Worm (Caenorhabditis elegans) whole organism, mixed stage, embryonic: Measurements from ENCODE around the gene smoc-1.

ENCODE experiments used
- M03D4.4 ChIP-seq: sonication (generic microtip); optimal IDR thresholded peaks from 2 replicates; lab custom pipeline; 2017; ENCODE audit warnings: mild to moderate bottlenecking, missing genetic modification characterization, missing compliant biosample characterization
- bed-3 ChIP-seq: fragments of 200-800 bp; sonication (Bioruptor generic); optimal IDR thresholded peaks from 3 replicates; lab custom pipeline; 2018; ENCODE audit warnings: mild to moderate bottlenecking, missing genetic modification characterization, moderate library complexity, missing compliant biosample characterization
- blmp-1 ChIP-seq: fragments of 150-350 bp; optimal IDR thresholded peaks from 2 replicates; lab custom pipeline; 2014; ENCODE audit warnings: missing biosample characterization, missing genetic modification characterization
- ceh-39 ChIP-seq: fragments of 150-350 bp; optimal IDR thresholded peaks from 2 replicates; lab custom pipeline; 2014; ENCODE audit warnings: missing biosample characterization, missing genetic modification characterization
- ceh-43 ChIP-seq: fragments of 200-800 bp; sonication (Bioruptor generic); optimal IDR thresholded peaks from 2 replicates; lab custom pipeline; 2018; ENCODE audit warnings: mild to moderate bottlenecking, missing genetic modification characterization, moderate library complexity, missing compliant biosample characterization
- ceh-83 ChIP-seq: fragments of 200-800 bp; sonication (Bioruptor generic); optimal IDR thresholded peaks from 2 replicates; lab custom pipeline; 2018; ENCODE audit warnings: mild to moderate bottlenecking, missing genetic modification characterization, missing compliant biosample characterization
- ces-1 ChIP-seq: fragments of 150-350 bp; optimal IDR thresholded peaks from 2 replicates; lab custom pipeline; 2014; ENCODE audit warnings: missing biosample characterization, missing genetic modification reagents, missing genetic modification characterization
- cnd-1 ChIP-seq: fragments of 200-800 bp; sonication (Bioruptor generic); optimal IDR thresholded peaks from 2 replicates; lab custom pipeline; 2018; ENCODE audit warnings: mild to moderate bottlenecking, missing genetic modification characterization, missing compliant biosample characterization
- drap-1 ChIP-seq: fragments of 200-800 bp; sonication (Bioruptor generic); optimal IDR thresholded peaks from 3 replicates; lab custom pipeline; 2018; ENCODE audit warnings: mild to moderate bottlenecking, missing genetic modification characterization, missing compliant biosample characterization
- elt-3 ChIP-seq: fragments of 150-350 bp; optimal IDR thresholded peaks from 2 replicates; lab custom pipeline; 2014; ENCODE audit warnings: missing biosample characterization, missing genetic modification characterization
- ham-2 ChIP-seq: fragments of 200-800 bp; sonication (Bioruptor generic); optimal IDR thresholded peaks from 2 replicates; lab custom pipeline; 2018; ENCODE audit warnings: mild to moderate bottlenecking, missing genetic modification characterization, missing compliant biosample characterization
- hlh-1 ChIP-seq: fragments of 150-350 bp; optimal IDR thresholded peaks from 2 replicates; lab custom pipeline; 2014; ENCODE audit warnings: missing biosample characterization, missing genetic modification reagents, missing genetic modification characterization
- lin-13 ChIP-seq: fragments of 150-350 bp; optimal IDR thresholded peaks from 2 replicates; lab custom pipeline; 2014; ENCODE audit warnings: missing biosample characterization, missing genetic modification characterization
- lin-32 ChIP-seq: fragments of 200-800 bp; sonication (Bioruptor generic); optimal IDR thresholded peaks from 2 replicates; lab custom pipeline; 2018; ENCODE audit warnings: mild to moderate bottlenecking, missing genetic modification characterization, missing compliant biosample characterization
- lsy-2 ChIP-seq: fragments of 150-350 bp; optimal IDR thresholded peaks from 2 replicates; lab custom pipeline; 2014; ENCODE audit warnings: missing biosample characterization, missing genetic modification characterization
- mab-5 ChIP-seq: fragments of 150-350 bp; optimal IDR thresholded peaks from 2 replicates; lab custom pipeline; 2014; ENCODE audit warnings: missing biosample characterization, missing genetic modification characterization
- nhr-12 ChIP-seq: fragments of 150-350 bp; optimal IDR thresholded peaks from 2 replicates; lab custom pipeline; 2014; ENCODE audit warnings: missing biosample characterization, missing genetic modification characterization
- nhr-2 ChIP-seq: fragments of 150-350 bp; optimal IDR thresholded peaks from 2 replicates; lab custom pipeline; 2014; ENCODE audit warnings: missing biosample characterization, missing genetic modification characterization
- nhr-237 ChIP-seq: fragments of 150-350 bp; optimal IDR thresholded peaks from 2 replicates; lab custom pipeline; 2014; ENCODE audit warnings: missing biosample characterization, missing genetic modification characterization
- nhr-28 ChIP-seq: fragments of 150-350 bp; optimal IDR thresholded peaks from 2 replicates; lab custom pipeline; 2014; ENCODE audit warnings: missing biosample characterization, missing genetic modification characterization
- nhr-76 ChIP-seq: sonication (generic microtip); optimal IDR thresholded peaks from 2 replicates; lab custom pipeline; 2017; ENCODE audit warnings: missing biosample characterization, missing genetic modification characterization
- pha-4 ChIP-seq: fragments of 150-350 bp; optimal IDR thresholded peaks from 2 replicates; lab custom pipeline; 2018; ENCODE audit warnings: missing biosample characterization, missing genetic modification reagents, missing genetic modification characterization
- sem-2 ChIP-seq: fragments of 200-800 bp; sonication (Bioruptor generic); optimal IDR thresholded peaks from 2 replicates; lab custom pipeline; 2018; ENCODE audit warnings: mild to moderate bottlenecking, missing genetic modification characterization, missing compliant biosample characterization
- snpc-4 ChIP-seq: fragments of 150-350 bp; optimal IDR thresholded peaks from 2 replicates; lab custom pipeline; 2014; ENCODE audit warnings: missing biosample characterization, missing genetic modification characterization
- sptf-1 ChIP-seq: sonication (generic microtip); optimal IDR thresholded peaks from 2 replicates; lab custom pipeline; 2017; ENCODE audit warnings: mild to moderate bottlenecking, missing genetic modification characterization, moderate library complexity, missing compliant biosample characterization
- tbx-8 ChIP-seq: fragments of 200-800 bp; sonication (Bioruptor generic); optimal IDR thresholded peaks from 2 replicates; lab custom pipeline; 2018; ENCODE audit warnings: mild to moderate bottlenecking, missing genetic modification characterization, moderate library complexity, missing compliant biosample characterization
- unc-120 ChIP-seq: sonication (generic microtip); optimal IDR thresholded peaks from 2 replicates; lab custom pipeline; 2017; ENCODE audit warnings: missing genetic modification characterization, missing compliant biosample characterization; ENCODE audit not compliant: poor library complexity, severe bottlenecking
- unc-39 ChIP-seq: fragments of 150-350 bp; optimal IDR thresholded peaks from 2 replicates; lab custom pipeline; 2014; ENCODE audit warnings: missing biosample characterization, missing genetic modification characterization
- unc-62 ChIP-seq: fragments of 150-350 bp; optimal IDR thresholded peaks from 2 replicates; lab custom pipeline; 2014; ENCODE audit warnings: missing biosample characterization, missing genetic modification reagents, missing genetic modification characterization
- zip-8 ChIP-seq: fragments of 150-350 bp; optimal IDR thresholded peaks from 2 replicates; lab custom pipeline; 2014; ENCODE audit warnings: missing biosample characterization, missing genetic modification characterization
- ztf-11 ChIP-seq: fragments of 150-350 bp; optimal IDR thresholded peaks from 2 replicates; lab custom pipeline; 2014; ENCODE audit warnings: missing biosample characterization, missing genetic modification characterization

Gene smoc-1

DNA sequence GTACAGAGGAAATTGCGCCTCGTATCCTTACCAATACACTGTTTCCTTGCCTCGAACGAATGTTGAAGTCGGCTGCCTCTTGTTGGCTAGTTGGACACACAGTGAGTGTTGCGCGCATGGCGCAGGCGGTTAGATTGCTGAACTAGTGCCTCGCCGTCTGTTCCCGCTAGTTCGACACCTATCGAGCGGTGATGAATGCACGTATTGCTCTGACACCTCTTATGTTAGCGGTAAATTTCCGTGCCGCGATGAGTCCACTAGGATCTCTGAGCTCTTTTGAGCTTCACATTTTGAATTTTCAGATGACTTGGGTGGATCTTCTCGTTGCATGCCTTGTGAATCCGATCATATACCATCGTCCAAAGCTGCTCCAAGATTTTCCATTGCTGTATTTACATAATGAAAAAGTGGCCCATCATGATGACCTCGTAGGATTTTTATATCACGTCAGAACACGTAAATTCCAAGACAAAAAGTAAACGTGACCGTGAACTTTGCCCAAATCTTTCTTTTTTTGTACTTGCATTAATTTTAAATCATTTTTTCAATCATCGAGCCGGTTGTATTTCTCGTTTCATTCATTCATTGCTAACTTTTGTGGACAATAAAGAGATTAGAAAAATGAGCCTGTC, 25.5 kb downstream of the smoc-1 start, which contains the start of gene F55A11.11 (continued):
- TF ChIP-seq unc-62 (peak; percentile 73), sem-2 (GFP tag; lab: Kevin White, UChicago) (peak; percentile 94), nhr-237 (tag; lab: Kevin White, UChicago) (peak; percentile 41), ceh-39 (tag; lab: Kevin White, UChicago) (peak; percentile 28), lin-32 (GFP tag; lab: Kevin White, UChicago) (peak; percentile 96), elt-3 (tag; lab: Kevin White, UChicago) (no peak), sptf-1 (tag; lab: Kevin White, UChicago) (peak; percentile 98), nhr-2 (tag; lab: Kevin White, UChicago) (no peak), drap-1 (GFP tag; lab: Kevin White, UChicago) (peak; percentile 99), ztf-11 (tag; lab: Kevin White, UChicago) (peak; percentile 60), lsy-2 (tag; lab: Kevin White, UChicago) (peak; percentile 28), nhr-12 (tag; lab: Kevin White, UChicago) (peak; percentile 85)

ce11 chrV:11787258-11787657, 29.8 kb downstream of the smoc-1 start, which contains the start of gene F55A11.7:
F55A11.7 (minus strand) TSS chrV:11787443.
- TF ChIP-seq blmp-1 (no peak), sptf-1 (tag; lab: Kevin White, UChicago) (no peak), snpc-4 (tag; lab: Kevin White, UChicago) (no peak), unc-120 (tag; lab: Kevin White, UChicago) (no peak), ceh-39 (tag; lab: Kevin White, UChicago) (no peak), drap-1 (GFP tag; lab: Kevin White, UChicago) (no peak)
- TF ChIP-seq, all 35 proteins: peak for 0

- no peak for TF ChIP-seq lin-13 (tag; lab: Kevin White, UChicago)
- TF ChIP-seq M03D4.4 (tag; lab: Kevin White, UChicago), result no peak
- no peak for TF ChIP-seq ham-2 (GFP tag; lab: Kevin White, UChicago)
- no peak for TF ChIP-seq sem-2 (GFP tag; lab: Kevin White, UChicago)
- TF ChIP-seq tbx-8 (GFP tag; lab: Kevin White, UChicago), result no peak
- TF ChIP-seq snpc-4 (tag; lab: Kevin White, UChicago), result no peak
- TF ChIP-seq bed-3, result no peak
- TF ChIP-seq blmp-1, result no peak
- no peak for TF ChIP-seq hlh-1 (tag; lab: Kevin White, UChicago)
- no peak for TF ChIP-seq mab-5 (tag; lab: Kevin White, UChicago)
- TF ChIP-seq lin-32 (GFP tag; lab: Kevin White, UChicago), result no peak
- no peak for TF ChIP-seq nhr-76 (tag; lab: Kevin White, UChicago)
- no peak for TF ChIP-seq ceh-39 (tag; lab: Kevin White, UChicago)
- TF ChIP-seq nhr-237 (tag; lab: Kevin White, UChicago), result no peak
- TF ChIP-seq lsy-2 (tag; lab: Kevin White, UChicago), result no peak
- no peak for TF ChIP-seq zip-8
- TF ChIP-seq elt-3 (tag; lab: Kevin White, UChicago), result no peak
- TF ChIP-seq unc-120 (tag; lab: Kevin White, UChicago), result no peak
- TF ChIP-seq ceh-83, result no peak
These were observed 30.3 kb downstream of the smoc-1 start, which contains the start of gene F55A11.8 for ce11 chrV:11787742-11788238. F55A11.8 (plus strand) TSS chrV:11788188.

- TF ChIP-seq ceh-43 (GFP tag; lab: Kevin White, UChicago) (no peak), ces-1 (GFP tag; lab: Kevin White, UChicago) (no peak), ceh-83 (no peak), unc-62 (no peak), nhr-76 (tag; lab: Kevin White, UChicago) (no peak), zip-8 (no peak), sem-2 (GFP tag; lab: Kevin White, UChicago) (no peak), ham-2 (GFP tag; lab: Kevin White, UChicago) (no peak), nhr-28 (tag; lab: Kevin White, UChicago) (no peak), unc-120 (tag; lab: Kevin White, UChicago) (no peak), nhr-12 (tag; lab: Kevin White, UChicago) (no peak), mab-5 (tag; lab: Kevin White, UChicago) (no peak)
These were observed 32.0 kb downstream of the smoc-1 start, which contains the start of gene D2023.1 for ce11 chrV:11789474-11789873. D2023.1 (plus strand) TSS chrV:11789550.

- TF ChIP-seq pha-4 (tag; lab: Kevin White, UChicago) (no peak), unc-39 (no peak), tbx-8 (GFP tag; lab: Kevin White, UChicago) (no peak), nhr-76 (tag; lab: Kevin White, UChicago) (no peak), elt-3 (tag; lab: Kevin White, UChicago) (no peak), hlh-1 (tag; lab: Kevin White, UChicago) (no peak), ceh-83 (no peak), drap-1 (GFP tag; lab: Kevin White, UChicago) (no peak), sem-2 (GFP tag; lab: Kevin White, UChicago) (no peak), ceh-43 (GFP tag; lab: Kevin White, UChicago) (no peak), nhr-2 (tag; lab: Kevin White, UChicago) (no peak), ceh-39 (tag; lab: Kevin White, UChicago) (no peak), cnd-1 (tag; lab: Kevin White, UChicago) (no peak)
These were observed 36.7 kb downstream of the smoc-1 start for ce11 chrV:11794172-11794571.
